Worm (Caenorhabditis elegans): ENCODE measurements around the gene lron-3.

Gene lron-3

DNA sequence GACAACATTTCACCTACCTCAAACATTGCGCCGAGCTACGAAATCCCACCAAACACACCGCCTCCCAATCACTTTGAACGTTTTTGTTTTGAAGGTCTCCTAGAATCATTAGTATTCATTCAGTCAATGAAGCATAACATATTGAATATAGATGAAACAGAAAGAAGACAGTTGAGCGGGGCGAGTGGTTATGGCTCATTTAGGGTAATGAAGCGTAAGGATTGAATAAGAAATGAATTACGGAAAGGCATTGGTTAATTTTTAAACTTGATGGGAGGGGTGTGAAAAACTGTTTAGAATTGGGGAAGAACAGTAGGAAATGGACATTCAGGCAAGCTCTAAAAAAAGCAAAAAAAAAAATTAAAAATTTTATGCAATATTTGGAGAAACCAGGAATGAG lies at the start of gene lron-3:
lron-3 (minus strand) TSS at position 101 of the 400 bp plus-strand sequence.
- TF ChIP-seq ztf-25 (GFP tag; IDR thresholded peaks at IDR 0.05): no peak
- no peak for TF ChIP-seq die-1 (tag; optimal IDR thresholded peaks at IDR 0.05)
- no peak for TF ChIP-seq ceh-79 (tag; optimal IDR thresholded peaks at IDR 0.05)
- no peak for TF ChIP-seq akir-1 (GFP tag; optimal IDR thresholded peaks at IDR 0.05)
- no peak for TF ChIP-seq B0035.1 (tag; optimal IDR thresholded peaks at IDR 0.05)
- no peak for TF ChIP-seq repo-1 (tag; optimal IDR thresholded peaks at IDR 0.05)
- TF ChIP-seq hrde-1 (tag; optimal IDR thresholded peaks at IDR 0.05; ENCODE audit: borderline replicate concordance): no peak
- TF ChIP-seq F57A8.1 (GFP tag; optimal IDR thresholded peaks at IDR 0.05): no peak
- TF ChIP-seq nhr-179 (tag; optimal IDR thresholded peaks at IDR 0.05): no peak
- no peak for TF ChIP-seq snpc-3.4 (tag; optimal IDR thresholded peaks at IDR 0.05)
- TF ChIP-seq ceh-40 (GFP tag; IDR thresholded peaks at IDR 0.05): no peak
- TF ChIP-seq Y79H2A.3 (GFP tag; conservative IDR thresholded peaks at IDR 0.05): no peak
- no peak for TF ChIP-seq D2030.7 (GFP tag; IDR thresholded peaks at IDR 0.05)
- TF ChIP-seq ekl-4 (GFP tag; IDR thresholded peaks at IDR 0.05): no peak

DNA sequence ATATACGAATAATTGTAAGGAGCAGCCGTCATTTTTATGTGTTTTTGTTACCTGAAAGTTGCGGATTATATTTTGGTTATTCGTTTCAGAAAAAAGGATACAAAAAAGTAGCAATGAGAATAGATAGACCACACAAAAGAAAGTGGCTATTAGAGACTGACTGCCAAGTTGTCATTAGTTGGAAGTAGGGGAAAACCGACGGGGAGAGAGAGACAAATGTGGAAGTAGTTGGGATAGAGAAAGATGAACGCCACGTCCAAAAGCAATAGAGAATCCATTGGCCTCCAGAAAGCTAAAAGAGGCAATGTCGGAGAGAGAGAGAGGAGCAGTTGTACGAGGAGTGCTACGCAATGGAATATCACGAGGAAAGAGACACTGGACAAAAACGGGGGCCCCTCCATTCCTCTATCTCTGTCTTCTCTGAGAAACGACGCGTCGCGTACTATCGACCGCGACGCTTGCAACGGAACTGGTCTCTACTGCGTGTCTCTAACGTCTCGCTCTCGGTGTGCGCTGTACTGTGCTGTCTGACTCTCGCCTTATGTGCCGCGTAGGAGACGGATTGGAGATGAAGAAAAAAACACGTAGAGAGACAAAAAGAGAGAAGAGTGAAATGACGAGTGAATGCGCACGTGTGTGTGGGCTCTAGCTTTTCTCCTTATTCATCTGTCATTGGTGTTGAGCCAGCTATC lies 49.0 kb upstream of the lron-3 start, which contains the start of gene rab-14:
rab-14 (minus strand) TSS at position 51 of the 692 bp plus-strand sequence.
- TF ChIP-seq F57A8.1 (GFP tag; optimal IDR thresholded peaks at IDR 0.05) (no peak), snpc-3.4 (tag; optimal IDR thresholded peaks at IDR 0.05) (no peak), ztf-6 (GFP tag; IDR thresholded peaks at IDR 0.05) (no peak), egl-44 (GFP tag; IDR thresholded peaks at IDR 0.05) (no peak), lsl-1 (GFP tag; optimal IDR thresholded peaks at IDR 0.05) (no peak), B0019.2 (GFP tag; conservative IDR thresholded peaks at IDR 0.05) (no peak), hmg-20 (GFP tag; IDR thresholded peaks at IDR 0.05) (peak; percentile 20; the same call in 1 of the 2 replicates), lin-54 (GFP tag; optimal IDR thresholded peaks at IDR 0.05) (peak; percentile 28), ceh-27 (GFP tag; optimal IDR thresholded peaks at IDR 0.05) (peak; percentile 74), F22D6.2 (tag; optimal IDR thresholded peaks at IDR 0.05) (no peak), nfya-1 (tag; optimal IDR thresholded peaks at IDR 0.05; ENCODE audit: borderline replicate concordance, insufficient read depth) (no peak), rpc-1 (optimal IDR thresholded peaks at IDR 0.05) (no peak), rpc-1 (tag; optimal IDR thresholded peaks at IDR 0.05) (no peak), hmg-1.2 (GFP tag; IDR thresholded peaks at IDR 0.05) (peak; percentile 71; the same call in 1 of the 2 replicates), T07F8.4 (tag; optimal IDR thresholded peaks at IDR 0.05) (no peak), F10E7.11 (tag; optimal IDR thresholded peaks at IDR 0.05) (no peak), nhr-120 (GFP tag; IDR thresholded peaks at IDR 0.05) (no peak), madf-3 (GFP tag; IDR thresholded peaks at IDR 0.05) (peak; percentile 75; the same call in 1 of the 2 replicates), F37B4.10 (GFP tag; IDR thresholded peaks at IDR 0.05) (no peak), F33H1.4 (GFP tag; IDR thresholded peaks at IDR 0.05) (no peak), let-607 (tag; optimal IDR thresholded peaks at IDR 0.05) (no peak), snpc-1.3 (tag; optimal IDR thresholded peaks at IDR 0.05; ENCODE audit: insufficient read depth) (no peak), die-1 (tag; optimal IDR thresholded peaks at IDR 0.05) (no peak), B0261.1 (tag; optimal IDR thresholded peaks at IDR 0.05) (no peak), ceh-100 (GFP tag; IDR thresholded peaks at IDR 0.05) (no peak), ZK185.1 (tag; optimal IDR thresholded peaks at IDR 0.05; ENCODE audit: poor library complexity, severe bottlenecking) (no peak), zfh-2 (GFP tag; conservative IDR thresholded peaks at IDR 0.05) (peak; percentile 93), unc-62 (GFP tag; optimal IDR thresholded peaks at IDR 0.05) (peak; percentile 12), mes-4 (tag; optimal IDR thresholded peaks at IDR 0.05) (no peak), Y56A3A.18 (GFP tag; IDR thresholded peaks at IDR 0.05) (no peak), tlf-1 (GFP tag; optimal IDR thresholded peaks at IDR 0.05) (no peak), nhr-27 (tag; optimal IDR thresholded peaks at IDR 0.05) (no peak), madf-8 (GFP tag; conservative IDR thresholded peaks at IDR 0.05) (no peak), F52B5.7 (tag; optimal IDR thresholded peaks at IDR 0.05) (no peak), sea-2 (GFP tag; IDR thresholded peaks at IDR 0.05) (no peak), B0336.3 (GFP tag; IDR thresholded peaks at IDR 0.05) (no peak)

All from whole organism, young adult.